Worm (Caenorhabditis elegans) whole organism, mixed stage, embryonic: ENCODE results near the gene K08E7.8.

Source experiments
- lsy-2 ChIP-seq: fragments of 150-350 bp; optimal IDR thresholded peaks from 2 replicates; lab custom pipeline; 2014; ENCODE audit warnings: missing biosample characterization, missing genetic modification characterization
- unc-39 ChIP-seq: fragments of 150-350 bp; optimal IDR thresholded peaks from 2 replicates; lab custom pipeline; 2014; ENCODE audit warnings: missing biosample characterization, missing genetic modification characterization

- TF ChIP-seq unc-39 (tag; lab: Kevin White, UChicago) (no peak), lsy-2 (tag; lab: Kevin White, UChicago) (no peak)
These were observed 2.7 kb downstream of the K08E7.8 start for ce11 chrIV:12583181-12583580.
